Fruit fly (Drosophila melanogaster) whole organism, pupa: ENCODE data around the gene Ufl1.

Source experiments
- CG10348 ChIP-seq: fragments of 200-800 bp; sonication (Bioruptor generic); IDR thresholded peaks from 2 replicates; pipeline ENCODE4 v1.3.6; 2022; ENCODE audit warnings: missing biosample characterization, missing genetic modification characterization
- CG12605 ChIP-seq: fragments of 200-800 bp; sonication (Bioruptor generic); IDR thresholded peaks from 2 replicates; pipeline ENCODE4 v1.3.6; 2022; ENCODE audit warnings: missing biosample characterization, missing genetic modification characterization
- CG13204 ChIP-seq: fragments of 200-800 bp; sonication (Bioruptor generic); optimal IDR thresholded peaks from 2 replicates; lab custom pipeline; 2018; ENCODE audit warnings: missing biosample characterization, mild to moderate bottlenecking, missing genetic modification characterization, moderate library complexity
- CG14655 ChIP-seq: fragments of 200-800 bp; sonication (Bioruptor generic); optimal IDR thresholded peaks from 3 replicates; lab custom pipeline; 2017; ENCODE audit warnings: mild to moderate bottlenecking, missing biosample characterization, missing genetic modification reagents, missing genetic modification characterization
- CG15710 ChIP-seq: fragments of 200-800 bp; sonication (Bioruptor generic); optimal IDR thresholded peaks from 2 replicates; lab custom pipeline; 2018; ENCODE audit warnings: missing biosample characterization, mild to moderate bottlenecking, missing genetic modification characterization, moderate library complexity
- CG17806 ChIP-seq: fragments of 200-800 bp; sonication (Bioruptor generic); optimal IDR thresholded peaks from 2 replicates; lab custom pipeline; 2018; ENCODE audit warnings: missing biosample characterization, mild to moderate bottlenecking, missing genetic modification characterization, moderate library complexity
- CG32121 ChIP-seq: fragments of 200-800 bp; sonication (Bioruptor generic); IDR thresholded peaks from 2 replicates; pipeline ENCODE4 v1.3.6; 2022; ENCODE audit warnings: missing biosample characterization, missing genetic modification characterization
- CG34367 ChIP-seq: fragments of 200-800 bp; sonication (Bioruptor generic); optimal IDR thresholded peaks from 2 replicates; lab custom pipeline; 2018; ENCODE audit warnings: missing biosample characterization, mild to moderate bottlenecking, missing genetic modification characterization
- CG4496 ChIP-seq: fragments of 200-800 bp; sonication (Bioruptor generic); IDR thresholded peaks from 3 replicates; pipeline ENCODE4 v1.3.6; 2022; ENCODE audit warnings: missing biosample characterization, missing genetic modification characterization
- CG8159 ChIP-seq: fragments of 200-800 bp; sonication (Bioruptor generic); optimal IDR thresholded peaks from 3 replicates; lab custom pipeline; 2018; ENCODE audit warnings: missing biosample characterization, mild to moderate bottlenecking, missing genetic modification characterization, moderate library complexity
- CG8301 ChIP-seq: fragments of 200-800 bp; sonication (Bioruptor generic); optimal IDR thresholded peaks from 2 replicates; lab custom pipeline; 2018; ENCODE audit warnings: missing biosample characterization, mild to moderate bottlenecking, missing genetic modification characterization
- CG9948 ChIP-seq: fragments of 200-800 bp; sonication (Bioruptor generic); optimal IDR thresholded peaks from 2 replicates; lab custom pipeline; 2018; ENCODE audit warnings: missing biosample characterization, mild to moderate bottlenecking, missing genetic modification characterization, moderate library complexity
- D1 ChIP-seq: fragments of 200-800 bp; sonication (Bioruptor generic); optimal IDR thresholded peaks from 2 replicates; lab custom pipeline; 2018; ENCODE audit warnings: missing biosample characterization, mild to moderate bottlenecking, missing genetic modification characterization, moderate library complexity
- EcR ChIP-seq: fragments of 200-800 bp; sonication (Bioruptor generic); optimal IDR thresholded peaks from 3 replicates; lab custom pipeline; 2019; ENCODE audit warnings: missing biosample characterization, missing genetic modification characterization, mild to moderate bottlenecking, moderate library complexity, missing genetic modification reagents
- Ets98B ChIP-seq: fragments of 200-800 bp; sonication (Bioruptor generic); IDR thresholded peaks from 2 replicates; pipeline ENCODE4 v1.3.6; 2022; ENCODE audit warnings: missing biosample characterization, missing genetic modification characterization
- Pif1A ChIP-seq: fragments of 200-800 bp; sonication (Bioruptor generic); optimal IDR thresholded peaks from 3 replicates; lab custom pipeline; 2016; ENCODE audit warnings: missing biosample characterization, missing genetic modification characterization
- Pif1B ChIP-seq: fragments of 200-800 bp; sonication (Bioruptor generic); optimal IDR thresholded peaks from 3 replicates; lab custom pipeline; 2016; ENCODE audit warnings: missing biosample characterization, missing genetic modification characterization
- Snoo ChIP-seq: fragments of 200-800 bp; sonication (Bioruptor generic); optimal IDR thresholded peaks from 3 replicates; lab custom pipeline; 2017; ENCODE audit warnings: missing biosample characterization, mild to moderate bottlenecking, missing genetic modification characterization, inconsistent platforms
- fd96Ca ChIP-seq: fragments of 200-800 bp; sonication (Bioruptor generic); IDR thresholded peaks from 3 replicates; pipeline ENCODE4 v1.3.6; 2022; ENCODE audit warnings: missing biosample characterization, missing genetic modification characterization
- gl ChIP-seq: fragments of 200-800 bp; sonication (Bioruptor generic); optimal IDR thresholded peaks from 2 replicates; lab custom pipeline; 2018; ENCODE audit warnings: missing biosample characterization, mild to moderate bottlenecking, missing genetic modification characterization
- rn ChIP-seq: fragments of 200-800 bp; sonication (Bioruptor generic); IDR thresholded peaks from 2 replicates; pipeline ENCODE4 v1.3.6; 2022; ENCODE audit warnings: missing biosample characterization, missing genetic modification characterization

The Ufl1 gene

dm6 chr3R:7085983-7086376 is 11.7 kb upstream of the Ufl1 start, which contains the start of gene Tailor:
TSS of gene Tailor (minus strand) at chr3R:7086083.
- TF ChIP-seq CG10348 (GFP tag; lab: Robert Waterston, UW) (no peak), CG34367 (no peak), CG32121 (GFP tag; lab: Robert Waterston, UW) (no peak), Pif1A (GFP tag; lab: Kevin White, UChicago) (no peak), Ets98B (no peak), EcR (GFP tag; lab: Kevin White, UChicago) (no peak), CG8159 (tag; lab: Kevin White, UChicago) (no peak)
- TF ChIP-seq, all 21 proteins: peak for 0

- TF ChIP-seq CG8159 (tag; lab: Kevin White, UChicago) (no peak), D1 (no peak), CG32121 (GFP tag; lab: Robert Waterston, UW) (no peak), Snoo (tag; lab: Kevin White, UChicago) (no peak), CG9948 (no peak), CG10348 (GFP tag; lab: Robert Waterston, UW) (no peak), rn (GFP tag; lab: Robert Waterston, UW) (no peak), CG4496 (no peak)
Observed at dm6 chr3R:7085455-7085854, 11.2 kb upstream of the Ufl1 start.

dm6 chr3R:7083750-7084149 is 9.5 kb upstream of the Ufl1 start:
- TF ChIP-seq CG13204 (GFP tag; lab: Kevin White, UChicago) (no peak), CG34367 (no peak), CG17806 (no peak), CG32121 (GFP tag; lab: Robert Waterston, UW) (no peak), gl (tag; lab: Kevin White, UChicago) (no peak), D1 (no peak), CG10348 (GFP tag; lab: Robert Waterston, UW) (no peak), CG9948 (no peak), CG12605 (GFP tag; lab: Robert Waterston, UW) (no peak), CG14655 (GFP tag; lab: Kevin White, UChicago) (no peak), CG15710 (no peak), Ets98B (no peak), CG8301 (tag; lab: Kevin White, UChicago) (no peak), EcR (GFP tag; lab: Kevin White, UChicago) (no peak), Pif1A (GFP tag; lab: Kevin White, UChicago) (no peak), CG8159 (tag; lab: Kevin White, UChicago) (no peak), Pif1B (GFP tag; lab: Kevin White, UChicago) (no peak), fd96Ca (no peak)
- TF ChIP-seq, all 21 proteins: peak for 0

- TF ChIP-seq CG4496 (peak; percentile 57), fd96Ca (0 out of 3 replicates have a peak, but pooled peaks have one; percentile 38), CG34367 (peak; percentile 31), EcR (GFP tag; lab: Kevin White, UChicago) (no peak), Snoo (tag; lab: Kevin White, UChicago) (peak; percentile 33), gl (tag; lab: Kevin White, UChicago) (peak; percentile 71), CG12605 (GFP tag; lab: Robert Waterston, UW) (peak; percentile 59; the same call in 1 of the 2 replicates), CG17806 (peak; percentile 19), Ets98B (peak; percentile 60), CG9948 (no peak), CG32121 (GFP tag; lab: Robert Waterston, UW) (peak; percentile 28; the same call in 1 of the 2 replicates), CG8159 (tag; lab: Kevin White, UChicago) (peak; percentile 48), CG8301 (tag; lab: Kevin White, UChicago) (peak; percentile 22), rn (GFP tag; lab: Robert Waterston, UW) (no peak), Pif1B (GFP tag; lab: Kevin White, UChicago) (peak; percentile 14), CG15710 (peak; percentile 22), D1 (no peak)
Observed at dm6 chr3R:7081972-7082371, 7.7 kb upstream of the Ufl1 start, which contains the start of gene Dpck. TSS of gene Dpck (plus strand) at chr3R:7082182.

- TF ChIP-seq rn (GFP tag; lab: Robert Waterston, UW) (no peak), Pif1B (GFP tag; lab: Kevin White, UChicago) (no peak), Pif1A (GFP tag; lab: Kevin White, UChicago) (no peak), CG9948 (no peak), CG13204 (GFP tag; lab: Kevin White, UChicago) (no peak), EcR (GFP tag; lab: Kevin White, UChicago) (no peak), D1 (no peak), CG10348 (GFP tag; lab: Robert Waterston, UW) (no peak), CG34367 (no peak), CG14655 (GFP tag; lab: Kevin White, UChicago) (no peak), CG15710 (no peak), gl (tag; lab: Kevin White, UChicago) (no peak), fd96Ca (no peak), CG4496 (no peak), Snoo (tag; lab: Kevin White, UChicago) (no peak), CG17806 (no peak), CG8301 (tag; lab: Kevin White, UChicago) (no peak), Ets98B (no peak), CG12605 (GFP tag; lab: Robert Waterston, UW) (no peak)
Observed at dm6 chr3R:7080157-7080916, 6.1 kb upstream of the Ufl1 start, which contains the start of gene Ref1. TSS of gene Ref1 (minus strand) at chr3R:7080387.

dm6 chr3R:7079718-7080117 is 5.5 kb upstream of the Ufl1 start:
- TF ChIP-seq CG13204 (GFP tag; lab: Kevin White, UChicago) = no peak
- no peak for TF ChIP-seq Snoo (tag; lab: Kevin White, UChicago)
- TF ChIP-seq Pif1B (GFP tag; lab: Kevin White, UChicago) = no peak
- no peak for TF ChIP-seq CG14655 (GFP tag; lab: Kevin White, UChicago)
- TF ChIP-seq CG17806 = no peak
- no peak for TF ChIP-seq fd96Ca
- TF ChIP-seq CG10348 (GFP tag; lab: Robert Waterston, UW) = no peak
- TF ChIP-seq, all 21 proteins: peak for 0
